Worm (Caenorhabditis elegans): ENCODE data around the gene F52H3.6.

DNA sequence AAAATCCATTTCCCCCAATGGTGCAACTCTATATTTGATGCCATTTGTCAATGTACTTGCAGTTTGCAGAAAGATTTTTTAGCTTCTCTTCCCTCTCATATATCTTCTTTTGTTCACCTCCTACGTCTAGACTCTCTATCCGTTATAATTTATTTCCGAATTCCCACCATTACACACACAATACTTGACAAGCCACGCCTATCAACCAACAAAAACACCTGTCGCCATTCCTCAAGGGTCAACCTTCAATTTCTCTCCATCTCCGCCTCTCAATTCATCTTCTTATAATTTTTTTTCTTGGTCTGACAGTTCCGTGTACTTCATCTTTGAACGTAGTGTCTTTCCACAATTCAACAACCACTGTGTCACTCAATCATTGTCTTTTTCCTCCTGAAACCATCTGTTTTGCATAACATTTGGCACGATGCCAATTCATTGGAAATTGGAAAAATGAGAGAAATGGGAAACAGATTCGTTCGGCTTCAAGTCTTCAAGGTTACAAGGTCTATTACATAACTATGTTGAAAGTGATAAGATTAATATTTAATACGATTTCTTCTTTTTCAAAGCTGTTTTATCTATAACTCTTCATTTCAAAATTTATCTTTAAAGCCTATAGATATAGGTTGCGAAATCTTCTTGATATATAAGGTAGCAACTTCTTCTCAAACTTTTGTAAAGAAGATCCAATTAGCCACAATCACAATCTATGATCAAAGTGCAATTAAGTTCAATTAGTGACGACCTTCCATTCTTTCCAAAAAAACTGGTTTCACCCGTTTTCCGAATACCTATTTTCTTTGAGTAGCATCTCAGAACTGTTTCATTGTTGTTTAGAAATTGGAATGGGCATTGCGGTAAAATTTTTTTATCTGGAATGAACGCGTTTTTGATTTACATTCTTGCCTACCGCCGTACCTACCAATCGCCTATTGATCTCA is 41.3 kb downstream of the F52H3.6 start:
- TF ChIP-seq xbp-1 (tag; optimal IDR thresholded peaks at IDR 0.05) (no peak), nhr-28 (tag; optimal IDR thresholded peaks at IDR 0.05) (no peak), blmp-1 (tag; optimal IDR thresholded peaks at IDR 0.05) (peak; percentile 2), jun-1 (tag; optimal IDR thresholded peaks at IDR 0.05) (no peak), snpc-4 (tag; optimal IDR thresholded peaks at IDR 0.05) (no peak), pqm-1 (tag; optimal IDR thresholded peaks at IDR 0.05) (no peak), unc-62 (GFP tag; optimal IDR thresholded peaks at IDR 0.05) (no peak), nhr-12 (tag; optimal IDR thresholded peaks at IDR 0.05) (no peak), vab-15 (tag; optimal IDR thresholded peaks at IDR 0.05) (no peak), aly-2 (tag; optimal IDR thresholded peaks at IDR 0.05) (no peak)
